Worm (Caenorhabditis elegans) whole organism, early embryonic: ENCODE results near the gene pqn-39.

ENCODE experiments used
- B0310.2 ChIP-seq: sonication (generic microtip); optimal IDR thresholded peaks from 2 replicates; lab custom pipeline; 2016; ENCODE audit warnings: mild to moderate bottlenecking, missing genetic modification characterization, missing compliant biosample characterization
- F13C5.2 ChIP-seq: sonication (generic microtip); optimal IDR thresholded peaks from 2 replicates; lab custom pipeline; 2017; ENCODE audit warnings: mild to moderate bottlenecking, missing genetic modification characterization, inconsistent platforms, missing compliant biosample characterization
- aly-1 ChIP-seq: sonication (generic microtip); optimal IDR thresholded peaks from 2 replicates; lab custom pipeline; 2016; ENCODE audit warnings: missing genetic modification characterization, missing compliant biosample characterization
- ama-1 ChIP-seq: fragments of 150-350 bp; optimal IDR thresholded peaks from 2 replicates; lab custom pipeline; 2014
- ceh-13 ChIP-seq: fragments of 200-800 bp; sonication (Bioruptor generic); optimal IDR thresholded peaks from 2 replicates; lab custom pipeline; 2018; ENCODE audit warnings: mild to moderate bottlenecking, missing genetic modification characterization, missing compliant biosample characterization
- ceh-36 ChIP-seq: sonication (generic microtip); optimal IDR thresholded peaks from 2 replicates; lab custom pipeline; 2016; ENCODE audit warnings: missing genetic modification characterization, inconsistent platforms, missing compliant biosample characterization
- ets-7 ChIP-seq: sonication (generic microtip); optimal IDR thresholded peaks from 2 replicates; lab custom pipeline; 2016; ENCODE audit warnings: missing genotype, missing genetic modification characterization, missing compliant biosample characterization
- flt-1 ChIP-seq: fragments of 200-800 bp; sonication (Bioruptor generic); IDR thresholded peaks from 2 replicates; pipeline ENCODE4 v1.3.6; 2022; ENCODE audit warnings: missing genetic modification characterization, missing compliant biosample characterization
- hmbx-1 ChIP-seq: sonication (generic microtip); optimal IDR thresholded peaks from 2 replicates; lab custom pipeline; 2016; ENCODE audit warnings: mild to moderate bottlenecking, missing genetic modification characterization, missing compliant biosample characterization
- hmg-4 ChIP-seq: fragments of 200-800 bp; sonication (Bioruptor generic); optimal IDR thresholded peaks from 2 replicates; lab custom pipeline; 2018; ENCODE audit warnings: mild to moderate bottlenecking, missing genetic modification characterization, missing compliant biosample characterization
- hnd-1 ChIP-seq: sonication (generic microtip); optimal IDR thresholded peaks from 2 replicates; lab custom pipeline; 2016; ENCODE audit warnings: missing genetic modification characterization, missing compliant biosample characterization
- pes-1 ChIP-seq: fragments of 200-800 bp; sonication (Bioruptor generic); IDR thresholded peaks from 2 replicates; pipeline ENCODE4 v1.3.6; 2022; ENCODE audit warnings: missing genetic modification reagents, missing genetic modification characterization, missing compliant biosample characterization
- scrt-1 ChIP-seq: fragments of 200-800 bp; sonication (Bioruptor generic); IDR thresholded peaks from 2 replicates; pipeline ENCODE4 v1.3.6; 2022; ENCODE audit warnings: missing genetic modification characterization, missing compliant biosample characterization
- sea-1 ChIP-seq: fragments of 200-800 bp; sonication (Bioruptor generic); conservative IDR thresholded peaks from 2 replicates; pipeline ENCODE4 v1.3.6; 2022; ENCODE audit warnings: missing genetic modification characterization, missing compliant biosample characterization
- tbx-11 ChIP-seq: fragments of 200-800 bp; sonication (Bioruptor generic); IDR thresholded peaks from 2 replicates; pipeline ENCODE4 v1.3.6; 2022; ENCODE audit warnings: missing genetic modification characterization, missing compliant biosample characterization
- tbx-37 ChIP-seq: fragments of 200-800 bp; sonication (Bioruptor generic); conservative IDR thresholded peaks from 2 replicates; pipeline ENCODE4 v1.3.6; 2022; ENCODE audit warnings: missing genetic modification reagents, missing genetic modification characterization, missing compliant biosample characterization
- tra-4 ChIP-seq: sonication (generic microtip); optimal IDR thresholded peaks from 2 replicates; lab custom pipeline; 2017; ENCODE audit warnings: missing genetic modification characterization, missing compliant biosample characterization

Gene pqn-39

DNA sequence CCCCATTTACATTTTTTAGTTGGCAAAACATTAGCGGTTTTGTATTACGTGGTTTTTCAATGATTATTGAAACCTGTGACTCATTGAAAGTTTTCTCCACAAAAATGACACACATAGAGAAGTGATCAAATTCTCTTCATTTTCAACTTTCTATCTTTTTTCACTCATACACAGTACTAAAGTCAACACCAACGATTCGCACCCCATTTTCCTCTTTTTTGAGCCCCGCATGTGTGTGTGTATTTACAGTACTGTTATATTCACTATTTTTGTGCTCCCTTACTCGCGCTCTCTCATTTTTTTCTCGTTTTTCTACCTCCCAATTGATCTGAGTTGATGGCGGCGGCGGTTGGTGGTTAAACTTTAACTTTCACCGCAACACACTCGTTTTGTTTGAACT, 10.0 kb downstream of the pqn-39 start:
- TF ChIP-seq ets-7 (tag; lab: Kevin White, UChicago) = no peak
- TF ChIP-seq flt-1 (GFP tag; lab: Robert Waterston, UW) = no peak
- no peak for TF ChIP-seq F13C5.2 (tag; lab: Kevin White, UChicago)
- no peak for TF ChIP-seq tbx-11
- no peak for TF ChIP-seq hmbx-1
- TF ChIP-seq ceh-36 (tag; lab: Kevin White, UChicago) = no peak
- no peak for TF ChIP-seq B0310.2 (tag; lab: Kevin White, UChicago)
- TF ChIP-seq ceh-13 (GFP tag; lab: Kevin White, UChicago) = no peak
- no peak for TF ChIP-seq sea-1 (GFP tag; lab: Robert Waterston, UW)
- TF ChIP-seq hmg-4 (GFP tag; lab: Kevin White, UChicago) = no peak
- no peak for TF ChIP-seq tbx-37 (GFP tag; lab: Robert Waterston, UW)
- no peak for TF ChIP-seq ama-1 (lab: Kevin White, UChicago)
- no peak for TF ChIP-seq scrt-1 (GFP tag; lab: Robert Waterston, UW)
- no peak for TF ChIP-seq aly-1 (tag; lab: Kevin White, UChicago)
- no peak for TF ChIP-seq pes-1 (GFP tag; lab: Robert Waterston, UW)
- TF ChIP-seq tra-4 (tag; lab: Kevin White, UChicago) = no peak
- no peak for TF ChIP-seq hnd-1 (tag; lab: Kevin White, UChicago)

DNA sequence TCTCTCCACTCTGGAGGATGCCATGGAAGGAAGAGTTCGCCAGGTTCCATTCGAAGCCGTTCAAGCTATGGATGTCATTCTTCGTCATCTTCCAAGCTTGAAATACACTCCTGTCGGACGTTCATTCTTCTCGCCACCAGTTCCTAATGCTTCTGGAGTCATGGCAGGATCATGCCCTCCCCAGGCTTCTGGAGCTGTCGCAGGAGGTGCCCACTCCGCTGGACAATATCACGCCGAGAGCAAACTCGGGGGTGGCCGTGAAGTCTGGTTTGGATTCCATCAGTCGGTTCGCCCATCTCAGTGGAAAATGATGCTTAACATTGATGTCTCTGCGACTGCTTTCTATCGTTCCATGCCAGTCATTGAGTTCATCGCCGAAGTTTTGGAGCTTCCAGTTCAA, 16.1 kb downstream of the pqn-39 start:
- TF ChIP-seq ceh-13 (GFP tag; lab: Kevin White, UChicago) (no peak), hnd-1 (tag; lab: Kevin White, UChicago) (no peak), ceh-36 (tag; lab: Kevin White, UChicago) (no peak), aly-1 (tag; lab: Kevin White, UChicago) (no peak), flt-1 (GFP tag; lab: Robert Waterston, UW) (no peak), ama-1 (lab: Kevin White, UChicago) (no peak), sea-1 (GFP tag; lab: Robert Waterston, UW) (no peak), scrt-1 (GFP tag; lab: Robert Waterston, UW) (no peak)

DNA sequence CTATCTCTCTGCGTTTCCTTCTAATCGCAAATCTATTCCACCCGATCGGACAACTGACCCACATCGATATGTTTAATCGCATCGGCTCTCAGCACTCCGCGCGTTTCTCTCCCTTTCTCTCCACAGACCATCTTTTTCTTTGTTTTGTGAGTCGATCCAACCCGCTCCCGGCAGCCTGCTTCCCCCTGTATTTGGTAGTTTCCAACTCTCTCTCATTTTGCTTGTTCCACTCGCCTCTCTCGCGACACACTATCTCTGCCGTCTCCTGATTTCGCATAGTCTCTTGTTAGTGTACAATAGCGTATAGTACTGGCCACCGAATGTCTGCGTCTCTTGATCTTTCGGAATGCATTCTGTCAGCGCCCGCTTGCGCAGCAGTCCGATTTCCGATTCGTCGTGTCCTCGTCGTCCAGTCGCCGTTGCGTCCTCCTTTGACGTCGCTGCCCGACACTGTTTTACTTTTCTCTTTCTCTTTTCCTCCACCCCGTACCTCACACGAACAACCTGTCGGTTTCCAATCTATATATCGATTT, 17.8 kb downstream of the pqn-39 start:
- TF ChIP-seq flt-1 (GFP tag; lab: Robert Waterston, UW) (no peak), B0310.2 (tag; lab: Kevin White, UChicago) (peak; percentile 40), scrt-1 (GFP tag; lab: Robert Waterston, UW) (0 out of 2 replicates have a peak, but pooled peaks have one; percentile 30), aly-1 (tag; lab: Kevin White, UChicago) (peak; percentile 44), hmg-4 (GFP tag; lab: Kevin White, UChicago) (peak; percentile 81), F13C5.2 (tag; lab: Kevin White, UChicago) (peak; percentile 38), sea-1 (GFP tag; lab: Robert Waterston, UW) (no peak)

DNA sequence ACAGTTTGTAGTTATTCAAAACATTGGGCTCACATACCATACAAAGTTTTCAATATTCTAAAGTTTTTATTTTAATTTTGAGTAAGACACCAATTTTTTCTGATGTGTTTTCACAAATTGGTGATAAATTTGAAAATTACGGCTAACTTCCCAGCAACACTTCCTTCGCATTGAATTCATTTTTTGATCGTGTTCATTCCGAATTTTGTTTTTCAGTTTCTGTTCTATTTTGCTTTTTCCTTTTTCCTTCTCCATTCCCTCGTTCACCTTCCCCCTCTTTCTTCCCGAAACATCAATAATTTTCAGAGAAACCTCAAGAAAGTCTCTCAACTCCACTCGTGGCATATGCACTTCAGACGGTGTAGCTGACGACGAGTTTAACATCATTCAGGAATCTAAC, 19.7 kb downstream of the pqn-39 start, which contains the start of gene alg-1:
TSS of gene alg-1 (plus strand) at position 301 of the 400 bp plus-strand sequence.
- TF ChIP-seq F13C5.2 (tag; lab: Kevin White, UChicago) (no peak), sea-1 (GFP tag; lab: Robert Waterston, UW) (no peak), hmg-4 (GFP tag; lab: Kevin White, UChicago) (no peak), aly-1 (tag; lab: Kevin White, UChicago) (no peak), hmbx-1 (no peak), pes-1 (GFP tag; lab: Robert Waterston, UW) (no peak), ets-7 (tag; lab: Kevin White, UChicago) (no peak), scrt-1 (GFP tag; lab: Robert Waterston, UW) (no peak), ceh-13 (GFP tag; lab: Kevin White, UChicago) (no peak), flt-1 (GFP tag; lab: Robert Waterston, UW) (no peak), tra-4 (tag; lab: Kevin White, UChicago) (no peak), hnd-1 (tag; lab: Kevin White, UChicago) (no peak), tbx-11 (no peak), ceh-36 (tag; lab: Kevin White, UChicago) (no peak), ama-1 (lab: Kevin White, UChicago) (no peak), B0310.2 (tag; lab: Kevin White, UChicago) (no peak), tbx-37 (GFP tag; lab: Robert Waterston, UW) (no peak)

DNA sequence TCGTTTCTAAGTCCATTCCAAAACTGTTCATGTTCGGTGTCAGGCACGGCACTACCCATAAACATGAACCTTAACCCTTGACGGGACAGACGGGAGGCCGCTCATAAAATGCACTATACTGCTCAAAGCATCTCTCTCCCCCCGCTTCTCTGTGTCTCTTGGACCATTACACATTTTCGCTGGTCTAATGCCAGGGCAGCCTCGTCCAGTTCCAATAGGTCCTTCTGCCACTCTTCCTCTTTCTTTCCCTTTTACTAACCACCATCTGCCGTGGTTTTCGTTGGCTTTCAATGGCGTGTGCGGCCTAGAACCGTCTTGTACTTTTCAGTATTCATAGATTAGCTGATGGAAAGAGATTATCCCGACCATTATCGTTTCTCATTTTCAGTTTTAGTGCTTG, 20.3 kb downstream of the pqn-39 start:
- TF ChIP-seq B0310.2 (tag; lab: Kevin White, UChicago) (no peak), hmg-4 (GFP tag; lab: Kevin White, UChicago) (peak; percentile 87), aly-1 (tag; lab: Kevin White, UChicago) (peak; percentile 62), sea-1 (GFP tag; lab: Robert Waterston, UW) (no peak), ama-1 (lab: Kevin White, UChicago) (no peak), F13C5.2 (tag; lab: Kevin White, UChicago) (peak; percentile 62), tbx-11 (0 out of 2 replicates have a peak, but pooled peaks have one; percentile 47)

DNA sequence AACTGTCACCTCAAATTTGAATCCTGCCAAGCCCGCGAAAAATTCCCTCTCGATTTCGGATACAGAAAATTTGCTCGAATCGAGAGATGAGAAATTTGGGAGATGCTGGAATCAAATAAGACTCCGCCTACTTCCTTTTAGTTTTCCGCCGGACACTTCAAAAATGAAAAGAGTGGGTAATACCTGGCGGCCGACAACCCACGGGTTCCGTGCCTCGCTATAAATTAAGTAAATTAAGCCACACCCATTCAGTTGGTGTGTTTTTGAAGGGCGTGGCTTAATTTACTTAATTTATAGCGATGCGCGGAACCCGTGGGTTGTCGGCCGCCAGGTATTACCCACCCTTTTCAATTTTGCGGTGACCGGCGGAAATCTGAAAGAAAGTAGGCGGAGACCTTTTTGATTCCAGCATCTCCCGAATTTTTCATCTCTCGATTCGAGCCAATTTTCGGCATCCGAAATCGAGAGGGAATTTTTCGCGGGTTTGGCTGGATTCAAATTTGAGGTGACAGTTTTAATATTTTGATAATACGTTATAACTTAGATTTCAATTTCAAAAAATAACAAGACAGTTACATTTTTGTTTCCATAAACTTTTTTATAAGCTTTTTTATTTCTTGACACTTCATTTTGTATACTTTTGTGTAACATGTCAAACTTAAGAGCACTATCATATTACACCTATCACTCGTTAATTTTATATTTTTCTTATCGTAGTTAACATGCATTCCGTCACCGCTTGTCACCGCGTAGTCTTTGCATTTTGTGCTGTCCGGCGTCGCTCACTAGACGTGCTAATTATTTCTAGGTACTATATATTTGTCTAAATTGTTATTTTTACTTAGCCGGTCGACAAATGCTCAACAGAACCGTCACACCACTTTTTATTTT, 21.5 kb downstream of the pqn-39 start:
- no peak for TF ChIP-seq scrt-1 (GFP tag; lab: Robert Waterston, UW)
- TF ChIP-seq tra-4 (tag; lab: Kevin White, UChicago) = no peak
- TF ChIP-seq hmbx-1 = no peak
- TF ChIP-seq tbx-37 (GFP tag; lab: Robert Waterston, UW) = no peak
- TF ChIP-seq ceh-13 (GFP tag; lab: Kevin White, UChicago) = no peak
- no peak for TF ChIP-seq ama-1 (lab: Kevin White, UChicago)
- TF ChIP-seq tbx-11 = no peak
- no peak for TF ChIP-seq aly-1 (tag; lab: Kevin White, UChicago)
- TF ChIP-seq ceh-36 (tag; lab: Kevin White, UChicago) = no peak
- TF ChIP-seq ets-7 (tag; lab: Kevin White, UChicago) = no peak
- no peak for TF ChIP-seq flt-1 (GFP tag; lab: Robert Waterston, UW)
- no peak for TF ChIP-seq sea-1 (GFP tag; lab: Robert Waterston, UW)
- TF ChIP-seq hmg-4 (GFP tag; lab: Kevin White, UChicago) = no peak
- TF ChIP-seq hnd-1 (tag; lab: Kevin White, UChicago) = no peak
- TF ChIP-seq F13C5.2 (tag; lab: Kevin White, UChicago) = no peak
- TF ChIP-seq B0310.2 (tag; lab: Kevin White, UChicago) = no peak
- no peak for TF ChIP-seq pes-1 (GFP tag; lab: Robert Waterston, UW)
